Worm (Caenorhabditis elegans) whole organism, L4/young adult: ENCODE results near the gene srv-29.

Source experiments
- W03F9.2 ChIP-seq: fragments of 150-350 bp; optimal IDR thresholded peaks from 2 replicates; lab custom pipeline; 2014; ENCODE audit warnings: missing biosample characterization, missing genetic modification characterization
- dao-5 ChIP-seq: sonication (generic microtip); optimal IDR thresholded peaks from 2 replicates; lab custom pipeline; 2016; ENCODE audit warnings: missing genotype, missing genetic modification characterization, moderate library complexity, missing compliant biosample characterization
- him-1 ChIP-seq: sonication (generic microtip); optimal IDR thresholded peaks from 2 replicates; lab custom pipeline; 2016; ENCODE audit warnings: missing genotype, missing genetic modification reagents, missing genetic modification characterization, missing compliant biosample characterization

Gene srv-29

ce11 chrIV:6266499-6266898 is at the start of gene srv-29:
srv-29 (minus strand) TSS chrIV:6266599.
- TF ChIP-seq him-1 (tag; lab: Kevin White, UChicago) = no peak
- no peak for TF ChIP-seq dao-5 (tag; lab: Kevin White, UChicago)
- no peak for TF ChIP-seq W03F9.2 (tag; lab: Kevin White, UChicago)

- TF ChIP-seq dao-5 (tag; lab: Kevin White, UChicago) (no peak), him-1 (tag; lab: Kevin White, UChicago) (no peak)
Observed at ce11 chrIV:6307439-6307838, 41.0 kb upstream of the srv-29 start, which contains the start of gene csp-2. csp-2 (plus strand) TSS chrIV:6307739.

ce11 chrIV:6303642-6304041 is 37.2 kb upstream of the srv-29 start, which contains the start of gene srv-25:
srv-25 (minus strand) TSS chrIV:6303742.
- TF ChIP-seq him-1 (tag; lab: Kevin White, UChicago) (no peak), W03F9.2 (tag; lab: Kevin White, UChicago) (no peak), dao-5 (tag; lab: Kevin White, UChicago) (no peak)

ce11 chrIV:6301764-6302163 is 35.4 kb upstream of the srv-29 start, which contains the start of gene srv-26:
srv-26 (minus strand) TSS chrIV:6301864.
- TF ChIP-seq dao-5 (tag; lab: Kevin White, UChicago) (no peak), him-1 (tag; lab: Kevin White, UChicago) (no peak), W03F9.2 (tag; lab: Kevin White, UChicago) (no peak)

- TF ChIP-seq dao-5 (tag; lab: Kevin White, UChicago) (no peak), W03F9.2 (tag; lab: Kevin White, UChicago) (no peak), him-1 (tag; lab: Kevin White, UChicago) (no peak)
Observed at ce11 chrIV:6299523-6299922, 33.1 kb upstream of the srv-29 start.

ce11 chrIV:6298253-6298652 is 31.9 kb upstream of the srv-29 start, which contains the start of gene srv-27:
srv-27 (minus strand) TSS chrIV:6298353.
- TF ChIP-seq dao-5 (tag; lab: Kevin White, UChicago) = no peak
- no peak for TF ChIP-seq W03F9.2 (tag; lab: Kevin White, UChicago)
- no peak for TF ChIP-seq him-1 (tag; lab: Kevin White, UChicago)

- TF ChIP-seq W03F9.2 (tag; lab: Kevin White, UChicago) (no peak), dao-5 (tag; lab: Kevin White, UChicago) (no peak), him-1 (tag; lab: Kevin White, UChicago) (no peak)
Observed at ce11 chrIV:6294081-6294480, 27.7 kb upstream of the srv-29 start, which contains the start of gene hil-2. hil-2 (plus strand) TSS chrIV:6294240.

ce11 chrIV:6290741-6291140 is 24.3 kb upstream of the srv-29 start, which contains the start of gene srv-24:
srv-24 (minus strand) TSS chrIV:6290841.
- no peak for TF ChIP-seq W03F9.2 (tag; lab: Kevin White, UChicago)
- no peak for TF ChIP-seq him-1 (tag; lab: Kevin White, UChicago)
- TF ChIP-seq dao-5 (tag; lab: Kevin White, UChicago) = no peak

ce11 chrIV:6284277-6284676 is 17.9 kb upstream of the srv-29 start, which contains the start of gene ops-1:
ops-1 (minus strand) TSS chrIV:6284377.
- no peak for TF ChIP-seq him-1 (tag; lab: Kevin White, UChicago)
- TF ChIP-seq W03F9.2 (tag; lab: Kevin White, UChicago) = no peak

- TF ChIP-seq W03F9.2 (tag; lab: Kevin White, UChicago) = no peak
- no peak for TF ChIP-seq dao-5 (tag; lab: Kevin White, UChicago)
- TF ChIP-seq him-1 (tag; lab: Kevin White, UChicago) = no peak
Observed at ce11 chrIV:6282143-6282542, 15.7 kb upstream of the srv-29 start, which contains the start of gene srv-32. srv-32 (minus strand) TSS chrIV:6282243.

- TF ChIP-seq him-1 (tag; lab: Kevin White, UChicago) = no peak
- TF ChIP-seq dao-5 (tag; lab: Kevin White, UChicago) = no peak
Observed at ce11 chrIV:6279392-6279791, 13.0 kb upstream of the srv-29 start, which contains the start of gene sams-5. sams-5 (minus strand) TSS chrIV:6279522.

ce11 chrIV:6275671-6276209 is 9.3 kb upstream of the srv-29 start, which contains the start of the genes aat-4 and T13A10.1:
aat-4 (minus strand) TSS chrIV:6275721.
T13A10.1 (plus strand) TSS chrIV:6276081.
- no peak for TF ChIP-seq him-1 (tag; lab: Kevin White, UChicago)
- no peak for TF ChIP-seq dao-5 (tag; lab: Kevin White, UChicago)
- no peak for TF ChIP-seq W03F9.2 (tag; lab: Kevin White, UChicago)

ce11 chrIV:6271923-6272322 is 5.5 kb upstream of the srv-29 start, which contains the start of gene srv-31:
srv-31 (minus strand) TSS chrIV:6272023.
- TF ChIP-seq dao-5 (tag; lab: Kevin White, UChicago) (no peak), him-1 (tag; lab: Kevin White, UChicago) (no peak), W03F9.2 (tag; lab: Kevin White, UChicago) (no peak)

ce11 chrIV:6269346-6269745 is 2.9 kb upstream of the srv-29 start, which contains the start of gene srv-30:
srv-30 (minus strand) TSS chrIV:6269446.
- TF ChIP-seq W03F9.2 (tag; lab: Kevin White, UChicago) (no peak), dao-5 (tag; lab: Kevin White, UChicago) (no peak)
